Fruit fly (Drosophila melanogaster): Measurements from ENCODE around the gene UQCR-6.4L.

UQCR-6.4L gene

DNA sequence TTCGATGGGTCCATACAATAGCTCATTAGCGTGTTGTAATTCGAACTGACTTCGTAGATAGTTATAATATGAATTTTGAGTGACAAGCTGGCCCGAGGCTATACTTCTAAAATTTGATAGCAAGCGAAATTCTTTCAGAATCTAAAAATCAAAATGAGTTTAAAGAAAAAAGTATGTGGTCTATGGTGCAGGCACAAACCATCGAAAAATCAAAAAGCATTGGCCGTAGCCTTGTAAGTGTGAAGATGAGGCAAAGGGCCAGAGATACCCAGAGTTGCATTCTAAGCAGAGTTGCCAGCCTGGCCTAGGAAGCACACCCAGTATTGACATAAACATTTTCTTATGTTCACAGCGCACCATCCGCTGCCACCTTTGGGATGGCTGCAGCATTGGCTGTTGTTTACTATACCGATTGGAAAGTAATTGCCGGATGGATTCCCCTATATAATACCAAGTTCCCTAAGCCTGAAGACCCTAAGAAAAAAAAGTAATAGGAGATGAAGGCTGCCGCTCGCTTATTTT, at the start of gene UQCR-6.4L:
Gene UQCR-6.4L, plus strand, starts transcription at position 51 of the 522 bp plus-strand sequence.
- no peak for TF ChIP-seq usp (GFP tag; optimal IDR thresholded peaks at IDR 0.05)
- TF ChIP-seq EcR (GFP tag; optimal IDR thresholded peaks at IDR 0.05), result no peak
- TF ChIP-seq CG8478 (optimal IDR thresholded peaks at IDR 0.05), result no peak
- no peak for TF ChIP-seq Dll (optimal IDR thresholded peaks at IDR 0.05)
- TF ChIP-seq psq (optimal IDR thresholded peaks at IDR 0.05), result no peak
- no peak for TF ChIP-seq pan (optimal IDR thresholded peaks at IDR 0.05)

- TF ChIP-seq EcR (GFP tag; optimal IDR thresholded peaks at IDR 0.05) (no peak), CG8478 (optimal IDR thresholded peaks at IDR 0.05) (no peak), usp (GFP tag; optimal IDR thresholded peaks at IDR 0.05) (no peak), psq (optimal IDR thresholded peaks at IDR 0.05) (no peak), pan (optimal IDR thresholded peaks at IDR 0.05) (no peak), Dll (optimal IDR thresholded peaks at IDR 0.05) (no peak)
Measured at dm6 chr3L:16533932-16534331, 32.6 kb upstream of the UQCR-6.4L start.

DNA sequence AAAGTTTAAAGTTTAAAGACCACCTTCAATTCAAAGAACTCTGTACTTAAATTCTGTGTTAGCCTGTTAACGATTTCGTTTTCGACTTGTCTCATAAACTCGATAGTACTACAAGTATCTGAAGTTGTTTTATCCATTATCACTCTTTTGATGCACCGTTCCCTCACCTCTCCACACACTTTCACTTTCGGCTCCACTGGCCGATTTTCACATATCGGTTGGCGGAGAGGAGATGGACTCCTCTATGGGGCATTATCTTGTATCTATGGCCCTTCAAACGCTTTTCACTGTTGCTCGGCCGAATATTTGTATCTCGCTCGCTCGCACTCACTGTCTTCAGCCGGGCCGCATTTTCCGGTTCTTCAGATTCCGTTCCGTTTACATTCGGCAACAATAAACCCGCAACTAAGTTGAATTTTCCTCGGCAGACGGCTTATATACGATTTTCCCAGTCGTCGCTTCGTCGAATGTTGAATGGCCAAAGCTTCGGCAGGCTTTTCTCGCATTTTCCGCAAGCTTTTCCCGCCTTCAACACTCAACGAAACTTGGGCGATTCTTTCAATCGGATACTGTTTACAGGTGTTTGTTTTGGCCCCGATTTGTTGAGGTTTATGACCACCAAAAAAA, 23.4 kb upstream of the UQCR-6.4L start, which contains the start of gene CG43373:
Gene CG43373, minus strand, starts transcription at position 373 of the 627 bp plus-strand sequence.
- TF ChIP-seq psq (optimal IDR thresholded peaks at IDR 0.05) (no peak), usp (GFP tag; optimal IDR thresholded peaks at IDR 0.05) (no peak), CG8478 (optimal IDR thresholded peaks at IDR 0.05) (no peak), EcR (GFP tag; optimal IDR thresholded peaks at IDR 0.05) (no peak), Dll (optimal IDR thresholded peaks at IDR 0.05) (no peak), pan (optimal IDR thresholded peaks at IDR 0.05) (no peak)

DNA sequence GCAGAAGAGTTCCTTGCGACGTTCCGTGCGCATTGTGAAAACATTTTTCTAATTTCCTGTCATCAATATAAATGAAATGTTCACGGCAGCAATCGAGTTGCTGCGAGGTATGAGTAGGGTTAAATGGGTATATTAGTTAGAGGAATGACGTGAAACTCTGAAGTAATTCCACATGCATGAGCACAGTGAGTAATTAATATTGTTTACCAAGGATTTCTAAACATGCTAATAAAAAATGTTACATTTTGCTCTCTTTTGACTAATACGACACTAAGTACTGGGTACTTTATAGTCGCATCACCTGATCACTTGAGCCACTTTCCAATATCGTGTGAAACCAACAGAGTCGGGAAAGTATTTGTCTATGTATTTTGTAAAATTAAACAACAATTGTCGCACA, 22.3 kb upstream of the UQCR-6.4L start:
- no peak for TF ChIP-seq pan (optimal IDR thresholded peaks at IDR 0.05)
- no peak for TF ChIP-seq CG8478 (optimal IDR thresholded peaks at IDR 0.05)
- TF ChIP-seq usp (GFP tag; optimal IDR thresholded peaks at IDR 0.05), result no peak
- no peak for TF ChIP-seq Dll (optimal IDR thresholded peaks at IDR 0.05)
- TF ChIP-seq EcR (GFP tag; optimal IDR thresholded peaks at IDR 0.05), result no peak
- no peak for TF ChIP-seq psq (optimal IDR thresholded peaks at IDR 0.05)

- TF ChIP-seq pan (optimal IDR thresholded peaks at IDR 0.05) (no peak), CG8478 (optimal IDR thresholded peaks at IDR 0.05) (no peak), Dll (optimal IDR thresholded peaks at IDR 0.05) (no peak), EcR (GFP tag; optimal IDR thresholded peaks at IDR 0.05) (no peak)
Measured at dm6 chr3L:16545511-16545910, 21.0 kb upstream of the UQCR-6.4L start, which contains the start of gene CG13033. Gene CG13033 (minus strand): TSS chr3L:16545628.

DNA sequence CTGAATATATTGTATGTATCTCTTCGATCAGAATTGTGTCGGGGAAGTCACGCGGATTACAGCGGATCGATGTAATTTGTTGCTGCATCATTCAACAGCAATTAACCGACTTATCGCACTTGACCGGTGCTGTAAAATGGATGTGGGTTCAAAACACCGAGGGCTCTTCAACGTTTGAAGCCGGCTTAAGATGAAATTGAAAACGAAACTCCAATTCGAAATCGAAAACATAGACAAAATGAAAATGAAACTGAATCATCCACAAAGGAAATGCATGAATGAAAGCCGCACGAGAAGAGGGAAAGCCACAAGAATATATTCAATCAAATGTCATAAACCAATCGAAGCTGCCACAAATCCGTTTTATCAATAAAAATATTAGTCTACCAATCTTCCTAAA, 20.4 kb upstream of the UQCR-6.4L start:
- TF ChIP-seq psq (optimal IDR thresholded peaks at IDR 0.05) (no peak), CG8478 (optimal IDR thresholded peaks at IDR 0.05) (no peak), EcR (GFP tag; optimal IDR thresholded peaks at IDR 0.05) (no peak), pan (optimal IDR thresholded peaks at IDR 0.05) (no peak), Dll (optimal IDR thresholded peaks at IDR 0.05) (no peak)

DNA sequence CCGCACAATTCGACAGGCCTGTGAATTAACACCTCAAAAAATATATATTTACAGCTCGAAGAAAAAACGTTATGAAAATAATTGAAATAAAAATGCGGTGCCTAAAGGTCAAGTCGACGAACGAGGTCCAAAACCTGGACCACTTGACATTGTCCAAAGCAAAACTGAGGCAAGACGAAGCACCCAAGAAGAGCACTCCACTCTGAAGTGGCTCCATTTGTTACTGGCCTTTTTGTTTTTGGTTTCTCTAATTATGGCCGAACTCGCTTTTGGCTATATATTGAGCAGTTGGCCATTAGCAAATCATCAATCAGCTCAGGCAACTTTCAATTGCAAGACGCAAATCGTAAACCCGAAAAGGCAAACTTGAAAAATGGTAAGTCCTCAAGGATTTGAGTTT, 10.0 kb upstream of the UQCR-6.4L start, which contains the start of gene CG4229:
Gene CG4229, plus strand, starts transcription at position 301 of the 400 bp plus-strand sequence.
- TF ChIP-seq Dll (optimal IDR thresholded peaks at IDR 0.05), result no peak
- TF ChIP-seq CG8478 (optimal IDR thresholded peaks at IDR 0.05), result no peak
- TF ChIP-seq usp (GFP tag; optimal IDR thresholded peaks at IDR 0.05), result no peak
- no peak for TF ChIP-seq EcR (GFP tag; optimal IDR thresholded peaks at IDR 0.05)
- TF ChIP-seq pan (optimal IDR thresholded peaks at IDR 0.05), result no peak
- TF ChIP-seq psq (optimal IDR thresholded peaks at IDR 0.05), result no peak

- TF ChIP-seq CG8478 (optimal IDR thresholded peaks at IDR 0.05) (no peak), EcR (GFP tag; optimal IDR thresholded peaks at IDR 0.05) (no peak), usp (GFP tag; optimal IDR thresholded peaks at IDR 0.05) (no peak), Dll (optimal IDR thresholded peaks at IDR 0.05) (no peak), psq (optimal IDR thresholded peaks at IDR 0.05) (no peak), pan (optimal IDR thresholded peaks at IDR 0.05) (no peak)
Measured at dm6 chr3L:16563361-16563760, 3.2 kb upstream of the UQCR-6.4L start.

DNA sequence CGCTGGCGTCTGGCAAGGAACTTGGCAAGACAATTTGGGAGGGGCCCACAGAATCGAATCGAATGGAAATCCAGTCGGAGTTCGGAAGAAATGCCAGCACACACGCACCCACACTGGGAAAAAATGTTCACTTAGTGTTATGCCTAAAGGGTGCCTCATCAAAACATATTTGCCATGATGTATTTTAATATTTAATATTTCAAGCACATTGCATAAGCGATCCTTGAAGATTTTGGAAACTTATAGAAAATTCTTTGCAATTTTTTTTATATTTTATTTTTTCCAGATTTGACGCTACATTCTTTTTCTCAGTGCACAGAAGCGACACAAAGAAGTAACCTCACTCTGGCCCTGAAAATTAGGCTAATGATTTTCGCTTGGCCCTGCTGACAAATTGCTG, 457 bp upstream of the UQCR-6.4L start:
- TF ChIP-seq pan (optimal IDR thresholded peaks at IDR 0.05), result no peak
- no peak for TF ChIP-seq EcR (GFP tag; optimal IDR thresholded peaks at IDR 0.05)
- TF ChIP-seq usp (GFP tag; optimal IDR thresholded peaks at IDR 0.05), result no peak
- no peak for TF ChIP-seq psq (optimal IDR thresholded peaks at IDR 0.05)
- no peak for TF ChIP-seq CG8478 (optimal IDR thresholded peaks at IDR 0.05)
- TF ChIP-seq Dll (optimal IDR thresholded peaks at IDR 0.05), result no peak

DNA sequence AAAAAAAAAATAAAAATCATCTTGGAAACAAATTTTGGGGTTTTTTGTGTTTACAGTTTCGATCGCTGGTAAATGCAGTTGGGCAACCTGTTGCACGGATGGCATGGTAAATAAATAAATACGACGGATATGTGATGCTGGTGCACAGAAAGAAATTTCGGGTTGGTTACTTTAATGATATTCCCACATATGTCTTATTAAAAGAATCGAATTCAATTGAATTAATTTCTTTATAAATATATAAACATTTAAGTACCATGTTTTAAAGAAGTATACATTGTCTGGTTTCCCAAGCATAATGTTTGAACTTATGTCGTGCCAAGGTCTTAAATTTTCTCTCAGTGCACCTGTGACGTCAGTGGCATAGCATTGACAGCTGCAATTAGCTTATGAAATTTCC, 945 bp downstream of the UQCR-6.4L start:
- TF ChIP-seq EcR (GFP tag; optimal IDR thresholded peaks at IDR 0.05), result no peak
- TF ChIP-seq usp (GFP tag; optimal IDR thresholded peaks at IDR 0.05), result no peak
- TF ChIP-seq pan (optimal IDR thresholded peaks at IDR 0.05), result no peak
- no peak for TF ChIP-seq Dll (optimal IDR thresholded peaks at IDR 0.05)

- TF ChIP-seq pan (optimal IDR thresholded peaks at IDR 0.05), result no peak
- no peak for TF ChIP-seq EcR (GFP tag; optimal IDR thresholded peaks at IDR 0.05)
- no peak for TF ChIP-seq usp (GFP tag; optimal IDR thresholded peaks at IDR 0.05)
- no peak for TF ChIP-seq Dll (optimal IDR thresholded peaks at IDR 0.05)
- no peak for TF ChIP-seq CG8478 (optimal IDR thresholded peaks at IDR 0.05)
- TF ChIP-seq psq (optimal IDR thresholded peaks at IDR 0.05), result no peak
Measured at dm6 chr3L:16569456-16569855, 2.9 kb downstream of the UQCR-6.4L start.

DNA sequence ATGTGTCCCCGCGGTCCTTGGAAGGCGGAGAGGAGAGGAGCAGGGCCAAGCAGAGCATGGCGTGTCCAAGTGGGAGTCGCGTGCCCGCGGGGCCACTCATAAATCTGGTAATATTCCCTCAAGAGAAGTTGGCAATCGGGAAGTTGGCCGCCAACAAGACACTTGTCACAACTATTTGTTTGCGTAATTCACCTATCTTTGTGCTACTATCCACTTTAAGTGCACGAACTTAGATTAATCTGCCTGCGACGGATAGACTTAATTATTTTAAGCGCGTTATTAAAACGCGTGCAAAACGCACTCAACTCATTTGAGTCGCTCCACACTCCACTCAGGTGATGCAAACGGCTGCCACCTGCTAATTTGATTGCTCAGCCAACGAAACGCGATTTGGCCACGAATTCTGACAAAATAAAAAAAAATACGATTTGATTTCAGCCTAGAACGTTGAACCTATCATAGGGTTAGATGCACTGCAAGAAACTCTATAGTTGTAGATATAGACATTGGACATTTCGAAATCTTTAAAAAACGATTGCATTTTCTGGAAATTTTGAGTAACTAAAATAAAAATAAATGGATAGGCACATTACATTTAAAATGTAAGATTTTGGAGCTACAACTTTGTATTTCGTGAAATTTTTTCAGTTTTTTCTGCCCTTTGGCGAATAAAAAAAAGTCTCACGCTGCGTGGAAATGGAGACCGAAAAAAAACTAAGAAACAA, 4.6 kb downstream of the UQCR-6.4L start:
- no peak for TF ChIP-seq Dll (optimal IDR thresholded peaks at IDR 0.05)

Data from whole organism.